Worm (Caenorhabditis elegans) whole organism, L3 larva: ENCODE results near the gene mboa-3.

Source experiments
- ceh-82 ChIP-seq: fragments of 150-350 bp; optimal IDR thresholded peaks from 2 replicates; lab custom pipeline; 2014; ENCODE audit warnings: missing biosample characterization, missing genetic modification characterization
- ceh-9 ChIP-seq: sonication (generic microtip); optimal IDR thresholded peaks from 2 replicates; lab custom pipeline; 2018; ENCODE audit warnings: missing biosample characterization, missing genetic modification characterization
- fkh-10 ChIP-seq: sonication (generic microtip); optimal IDR thresholded peaks from 2 replicates; lab custom pipeline; 2017; ENCODE audit warnings: missing biosample characterization, missing genetic modification reagents, missing genetic modification characterization
- nhr-76 ChIP-seq: fragments of 150-350 bp; sonication (generic microtip); optimal IDR thresholded peaks from 5 replicates; lab custom pipeline; 2014; ENCODE audit warnings: missing biosample characterization, missing genetic modification characterization
- nhr-77 ChIP-seq: fragments of 150-350 bp; optimal IDR thresholded peaks from 2 replicates; lab custom pipeline; 2014; ENCODE audit warnings: missing biosample characterization, missing genetic modification characterization
- zag-1 ChIP-seq: fragments of 150-350 bp; optimal IDR thresholded peaks from 2 replicates; lab custom pipeline; 2014; ENCODE audit warnings: missing biosample characterization, missing genetic modification characterization
- ztf-4 ChIP-seq: fragments of 150-350 bp; optimal IDR thresholded peaks from 2 replicates; lab custom pipeline; 2014; ENCODE audit warnings: missing biosample characterization, missing genetic modification characterization

DNA sequence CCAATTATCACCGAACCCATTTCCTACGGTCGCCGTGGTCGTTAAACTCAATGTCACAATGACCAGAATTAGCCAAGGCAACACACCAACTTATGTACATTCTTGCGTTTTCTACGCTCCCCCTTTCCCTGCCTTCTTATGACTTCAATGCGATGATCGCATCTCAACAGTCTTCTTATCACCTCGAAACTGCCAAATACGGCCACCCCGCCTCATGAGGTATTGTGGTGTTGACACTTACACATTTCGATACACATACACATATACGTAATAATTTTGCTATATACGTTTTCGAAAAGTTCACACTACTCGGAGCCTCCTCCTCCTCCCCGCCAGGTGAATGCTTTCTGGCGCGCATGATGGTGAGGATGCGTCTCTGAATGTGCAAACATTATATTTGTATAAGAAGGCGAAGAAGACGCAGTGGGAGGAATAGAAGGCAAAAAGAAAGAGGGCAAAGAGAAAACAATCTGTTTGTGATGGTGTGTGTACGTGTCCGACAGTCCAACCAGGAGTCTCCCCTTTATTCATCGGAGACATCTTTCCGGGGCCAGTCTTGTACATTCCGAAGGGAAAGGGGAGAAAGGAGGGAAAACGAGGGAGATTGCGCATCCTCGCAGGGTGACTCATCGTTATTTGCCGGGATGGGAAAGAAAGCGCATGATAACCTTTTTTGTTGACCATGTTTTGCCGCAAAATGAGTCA lies 42.6 kb downstream of the mboa-3 start:
- TF ChIP-seq nhr-77 (no peak), ztf-4 (tag; lab: Kevin White, UChicago) (no peak), ceh-82 (tag; lab: Kevin White, UChicago) (no peak), ceh-9 (tag; lab: Kevin White, UChicago) (no peak), zag-1 (tag; lab: Kevin White, UChicago) (no peak), fkh-10 (no peak), nhr-76 (tag; lab: Kevin White, UChicago) (no peak)
